Worm (Caenorhabditis elegans) whole organism, young adult: ENCODE data around the gene gen-1.

Source experiments
- B0019.2 ChIP-seq: fragments of 200-800 bp; sonication (Bioruptor generic); conservative IDR thresholded peaks from 2 replicates; pipeline ENCODE4 v1.3.6; 2022; ENCODE audit warnings: missing genetic modification reagents, missing genetic modification characterization, missing compliant biosample characterization
- akir-1 ChIP-seq: fragments of 200-800 bp; sonication (Bioruptor generic); optimal IDR thresholded peaks from 2 replicates; lab custom pipeline; 2018; ENCODE audit warnings: mild to moderate bottlenecking, missing genetic modification characterization, moderate library complexity, missing compliant biosample characterization
- ama-1 ChIP-seq, 3 experiments: fragments of 150-350 bp in 1 of 3; sonication (generic microtip) in 2 of 3; optimal IDR thresholded peaks; 2 replicates each; lab custom pipeline; 2014 to 2018; ENCODE audit warnings: missing biosample characterization in 2 of 3, missing genetic modification characterization in 2 of 3, missing genetic modification reagents in 2 of 3
- attf-5 ChIP-seq: fragments of 200-800 bp; sonication (Bioruptor generic); optimal IDR thresholded peaks from 2 replicates; lab custom pipeline; 2018; ENCODE audit warnings: mild to moderate bottlenecking, missing genetic modification characterization, missing compliant biosample characterization
- bed-2 ChIP-seq: fragments of 200-800 bp; sonication (Bioruptor generic); IDR thresholded peaks from 2 replicates; pipeline ENCODE4 v1.3.6; 2022; ENCODE audit warnings: missing genetic modification reagents, missing genetic modification characterization, missing compliant biosample characterization
- ceh-79 ChIP-seq: sonication (generic microtip); optimal IDR thresholded peaks from 2 replicates; lab custom pipeline; 2017; ENCODE audit warnings: mild to moderate bottlenecking, missing genetic modification characterization, missing compliant biosample characterization
- dpl-1 ChIP-seq: fragments of 150-350 bp; optimal IDR thresholded peaks from 2 replicates; lab custom pipeline; 2014; ENCODE audit warnings: missing biosample characterization, missing genetic modification reagents, missing genetic modification characterization
- hlh-12 ChIP-seq: sonication (generic microtip); optimal IDR thresholded peaks from 2 replicates; lab custom pipeline; 2016; ENCODE audit warnings: missing genetic modification characterization, missing compliant biosample characterization
- lag-1 ChIP-seq: fragments of 200-800 bp; sonication (Bioruptor generic); IDR thresholded peaks from 2 replicates; pipeline ENCODE4 v1.3.6; 2022; ENCODE audit warnings: missing genetic modification reagents, missing genetic modification characterization, missing compliant biosample characterization
- lin-35 ChIP-seq, 3 experiments: fragments of 150-350 bp in 2 of 3; sonication (generic microtip) in 1 of 3; optimal IDR thresholded peaks; 2 replicates each; lab custom pipeline; 2014 to 2018; ENCODE audit warnings: missing biosample characterization in 3 of 3, missing genetic modification characterization in 3 of 3, missing genetic modification reagents in 3 of 3
- pha-4 ChIP-seq: fragments of 150-350 bp; sonication (generic microtip); optimal IDR thresholded peaks from 2 replicates; lab custom pipeline; 2014; ENCODE audit warnings: missing biosample characterization, missing genetic modification reagents, missing genetic modification characterization
- unc-130 ChIP-seq: sonication (generic microtip); optimal IDR thresholded peaks from 2 replicates; lab custom pipeline; 2016; ENCODE audit warnings: missing genetic modification reagents, missing genetic modification characterization, missing compliant biosample characterization
- unc-62 ChIP-seq: fragments of 150-350 bp; optimal IDR thresholded peaks from 2 replicates; lab custom pipeline; 2014; ENCODE audit warnings: missing biosample characterization, missing genetic modification reagents, missing genetic modification characterization
- zfh-2 ChIP-seq: fragments of 200-800 bp; sonication (Bioruptor generic); conservative IDR thresholded peaks from 2 replicates; pipeline ENCODE4 v1.3.6; 2022; ENCODE audit warnings: missing genetic modification reagents, missing genetic modification characterization, missing compliant biosample characterization

ce11 chrIII:6279453-6279852 lies 31.5 kb upstream of the gen-1 start:
- TF ChIP-seq ceh-79 (tag; lab: Kevin White, UChicago) (no peak), lin-35 (GFP tag; optimal IDR thresholded peaks at IDR 0.05; lab: Kevin White, UChicago) (no peak), akir-1 (GFP tag; lab: Kevin White, UChicago) (no peak), dpl-1 (no peak), zfh-2 (no peak), ama-1 (optimal IDR thresholded peaks at IDR 0.05; lab: Kevin White, UChicago) (no peak), ama-1 (GFP tag; optimal IDR thresholded peaks at IDR 0.05; lab: Kevin White, UChicago) (no peak), lag-1 (GFP tag; lab: Robert Waterston, UW) (no peak), attf-5 (no peak), unc-62 (GFP tag; lab: Kevin White, UChicago) (no peak), B0019.2 (GFP tag; lab: Robert Waterston, UW) (no peak), pha-4 (no peak), hlh-12 (tag; lab: Kevin White, UChicago) (no peak), bed-2 (no peak), unc-130 (GFP tag; lab: Kevin White, UChicago) (no peak)
